Worm (Caenorhabditis elegans) whole organism, L2 larva: Measurements from ENCODE around the gene K08C7.1.

ENCODE experiments used
- R02D3.7 ChIP-seq: fragments of 150-350 bp; optimal IDR thresholded peaks from 2 replicates; lab custom pipeline; 2014; ENCODE audit warnings: missing biosample characterization, missing genetic modification characterization
- Y55F3AM.14 ChIP-seq: fragments of 200-800 bp; sonication (Bioruptor generic); optimal IDR thresholded peaks from 2 replicates; lab custom pipeline; 2018; ENCODE audit warnings: mild to moderate bottlenecking, missing genetic modification characterization, missing compliant biosample characterization
- ZK546.5 ChIP-seq: sonication (generic microtip); optimal IDR thresholded peaks from 2 replicates; lab custom pipeline; 2017; ENCODE audit warnings: missing biosample characterization, missing genetic modification characterization
- aly-2 ChIP-seq: fragments of 150-350 bp; optimal IDR thresholded peaks from 2 replicates; lab custom pipeline; 2014; ENCODE audit warnings: missing biosample characterization, missing genetic modification characterization
- ama-1 ChIP-seq: fragments of 150-350 bp; optimal IDR thresholded peaks from 2 replicates; lab custom pipeline; 2018; ENCODE audit warnings: inconsistent platforms
- blmp-1 ChIP-seq: sonication (generic microtip); optimal IDR thresholded peaks from 2 replicates; lab custom pipeline; 2017; ENCODE audit warnings: missing genetic modification characterization, mild to moderate bottlenecking, missing compliant biosample characterization, antibody characterized with exemption, moderate library complexity; ENCODE audit not compliant: insufficient read depth
- ceh-16 ChIP-seq: fragments of 150-350 bp; optimal IDR thresholded peaks from 2 replicates; lab custom pipeline; 2014; ENCODE audit warnings: missing biosample characterization, missing genetic modification characterization
- ceh-82 ChIP-seq: fragments of 150-350 bp; optimal IDR thresholded peaks from 2 replicates; lab custom pipeline; 2014; ENCODE audit warnings: missing biosample characterization, missing genetic modification characterization
- crh-2 ChIP-seq: sonication (generic microtip); optimal IDR thresholded peaks from 2 replicates; lab custom pipeline; 2017; ENCODE audit warnings: missing biosample characterization, missing genetic modification characterization
- elt-1 ChIP-seq: fragments of 150-350 bp; optimal IDR thresholded peaks from 2 replicates; lab custom pipeline; 2014; ENCODE audit warnings: missing biosample characterization, missing genetic modification characterization
- elt-3 ChIP-seq: sonication (generic microtip); optimal IDR thresholded peaks from 2 replicates; lab custom pipeline; 2017; ENCODE audit warnings: missing biosample characterization, missing genetic modification characterization
- fos-1 ChIP-seq: fragments of 150-350 bp; optimal IDR thresholded peaks from 2 replicates; lab custom pipeline; 2014; ENCODE audit warnings: missing biosample characterization, missing genetic modification characterization
- gmeb-1 ChIP-seq: fragments of 150-350 bp; optimal IDR thresholded peaks from 2 replicates; lab custom pipeline; 2014; ENCODE audit warnings: missing biosample characterization, missing genetic modification characterization
- lin-11 ChIP-seq: fragments of 150-350 bp; sonication (generic microtip); optimal IDR thresholded peaks from 2 replicates; lab custom pipeline; 2014; ENCODE audit warnings: missing biosample characterization, missing genetic modification characterization, inconsistent platforms, mixed read lengths
- lin-39 ChIP-seq: fragments of 150-350 bp; optimal IDR thresholded peaks from 2 replicates; lab custom pipeline; 2014; ENCODE audit warnings: missing biosample characterization, missing genetic modification reagents, missing genetic modification characterization
- lsy-2 ChIP-seq, 2 experiments: fragments of 150-350 bp in 1 of 2; sonication (generic microtip) in 1 of 2; optimal IDR thresholded peaks; 2 replicates each; lab custom pipeline; 2014 to 2017; ENCODE audit warnings: missing biosample characterization in 2 of 2, missing genetic modification characterization in 2 of 2
- mab-5 ChIP-seq: fragments of 150-350 bp; optimal IDR thresholded peaks from 2 replicates; lab custom pipeline; 2014; ENCODE audit warnings: missing biosample characterization, missing genetic modification characterization
- mbf-1 ChIP-seq: sonication (generic microtip); optimal IDR thresholded peaks from 2 replicates; lab custom pipeline; 2017; ENCODE audit warnings: missing biosample characterization, missing genetic modification characterization
- nhr-10 ChIP-seq: sonication (generic microtip); optimal IDR thresholded peaks from 2 replicates; lab custom pipeline; 2017; ENCODE audit warnings: missing biosample characterization, missing genetic modification characterization
- nhr-11 ChIP-seq: fragments of 150-350 bp; optimal IDR thresholded peaks from 2 replicates; lab custom pipeline; 2014; ENCODE audit warnings: missing biosample characterization, missing genetic modification characterization
- nhr-129 ChIP-seq: fragments of 150-350 bp; optimal IDR thresholded peaks from 2 replicates; lab custom pipeline; 2014; ENCODE audit warnings: missing biosample characterization, missing genetic modification characterization
- nhr-21 ChIP-seq: fragments of 150-350 bp; optimal IDR thresholded peaks from 2 replicates; lab custom pipeline; 2014; ENCODE audit warnings: missing biosample characterization, missing genetic modification characterization
- nhr-237 ChIP-seq: fragments of 150-350 bp; optimal IDR thresholded peaks from 2 replicates; lab custom pipeline; 2014; ENCODE audit warnings: missing biosample characterization, missing genetic modification characterization
- nhr-25 ChIP-seq: fragments of 150-350 bp; sonication (generic microtip); optimal IDR thresholded peaks from 3 replicates; lab custom pipeline; 2014; ENCODE audit warnings: missing biosample characterization, missing genetic modification characterization
- nhr-6 ChIP-seq: fragments of 150-350 bp; optimal IDR thresholded peaks from 2 replicates; lab custom pipeline; 2014; ENCODE audit warnings: missing biosample characterization, missing genetic modification characterization
- nhr-77 ChIP-seq: fragments of 150-350 bp; optimal IDR thresholded peaks from 2 replicates; lab custom pipeline; 2014; ENCODE audit warnings: missing biosample characterization, missing genetic modification characterization
- peb-1 ChIP-seq: fragments of 150-350 bp; optimal IDR thresholded peaks from 2 replicates; lab custom pipeline; 2014; ENCODE audit warnings: missing biosample characterization, missing genetic modification characterization
- sem-4 ChIP-seq: fragments of 150-350 bp; optimal IDR thresholded peaks from 2 replicates; lab custom pipeline; 2014; ENCODE audit warnings: missing biosample characterization, missing genetic modification reagents, missing genetic modification characterization
- skn-1 ChIP-seq: sonication (generic microtip); optimal IDR thresholded peaks from 2 replicates; lab custom pipeline; 2017; ENCODE audit warnings: missing biosample characterization, missing genetic modification characterization
- sma-3 ChIP-seq: sonication (generic microtip); optimal IDR thresholded peaks from 2 replicates; lab custom pipeline; 2016; ENCODE audit warnings: missing genetic modification reagents, missing genetic modification characterization, missing compliant biosample characterization
- unc-39 ChIP-seq: fragments of 150-350 bp; optimal IDR thresholded peaks from 2 replicates; lab custom pipeline; 2014; ENCODE audit warnings: missing biosample characterization, missing genetic modification characterization
- unc-55 ChIP-seq: fragments of 150-350 bp; sonication (generic microtip); optimal IDR thresholded peaks from 3 replicates; lab custom pipeline; 2014; ENCODE audit warnings: missing biosample characterization, missing genetic modification reagents, missing genetic modification characterization
- unc-62 ChIP-seq: fragments of 150-350 bp; optimal IDR thresholded peaks from 2 replicates; lab custom pipeline; 2014; ENCODE audit warnings: missing biosample characterization, missing genetic modification reagents, missing genetic modification characterization
- zag-1 ChIP-seq: fragments of 150-350 bp; optimal IDR thresholded peaks from 2 replicates; lab custom pipeline; 2014; ENCODE audit warnings: missing biosample characterization, missing genetic modification characterization
- ztf-11 ChIP-seq: sonication (generic microtip); optimal IDR thresholded peaks from 2 replicates; lab custom pipeline; 2017; ENCODE audit warnings: missing biosample characterization, missing genetic modification characterization
- ztf-4 ChIP-seq: fragments of 150-350 bp; optimal IDR thresholded peaks from 2 replicates; lab custom pipeline; 2014; ENCODE audit warnings: missing biosample characterization, missing genetic modification characterization

The K08C7.1 gene

ce11 chrIV:10661072-10661471 lies 4.5 kb downstream of the K08C7.1 start:
- TF ChIP-seq ceh-82 (tag; lab: Kevin White, UChicago): no peak
- no peak for TF ChIP-seq nhr-6 (tag; lab: Kevin White, UChicago)
- no peak for TF ChIP-seq unc-39 (tag; lab: Kevin White, UChicago)
- TF ChIP-seq fos-1 (tag; lab: Kevin White, UChicago): peak; percentile 62
- TF ChIP-seq elt-1 (tag; lab: Kevin White, UChicago): no peak

ce11 chrIV:10661760-10662159 lies 5.1 kb downstream of the K08C7.1 start, which contains the start of gene fmo-1:
Gene fmo-1 (plus strand): TSS chrIV:10661857.
- no peak for TF ChIP-seq lin-39 (tag; lab: Kevin White, UChicago)
- no peak for TF ChIP-seq crh-2 (tag; lab: Kevin White, UChicago)
- no peak for TF ChIP-seq unc-39 (tag; lab: Kevin White, UChicago)
- TF ChIP-seq ztf-11 (tag; lab: Kevin White, UChicago): no peak
- no peak for TF ChIP-seq nhr-77
- TF ChIP-seq gmeb-1 (tag; lab: Kevin White, UChicago): peak; percentile 8
- TF ChIP-seq aly-2 (tag; lab: Kevin White, UChicago): no peak
- no peak for TF ChIP-seq blmp-1 (tag; lab: Kevin White, UChicago)
- no peak for TF ChIP-seq unc-55 (GFP tag; lab: Kevin White, UChicago)
- no peak for TF ChIP-seq sma-3 (GFP tag; lab: Kevin White, UChicago)
- TF ChIP-seq zag-1 (tag; lab: Kevin White, UChicago): no peak
- TF ChIP-seq fos-1 (tag; lab: Kevin White, UChicago): peak; percentile 52
- no peak for TF ChIP-seq ZK546.5 (tag; lab: Kevin White, UChicago)
- TF ChIP-seq skn-1 (tag; lab: Kevin White, UChicago): no peak

- TF ChIP-seq crh-2 (tag; lab: Kevin White, UChicago) (no peak), Y55F3AM.14 (GFP tag; lab: Kevin White, UChicago) (no peak), gmeb-1 (tag; lab: Kevin White, UChicago) (no peak), ztf-4 (tag; lab: Kevin White, UChicago) (no peak), mab-5 (tag; lab: Kevin White, UChicago) (no peak), fos-1 (tag; lab: Kevin White, UChicago) (no peak), sem-4 (no peak), elt-1 (tag; lab: Kevin White, UChicago) (no peak), mbf-1 (no peak)
Observed at ce11 chrIV:10664134-10664533, 7.5 kb downstream of the K08C7.1 start, which contains the start of gene K08C7.7. Gene K08C7.7 (plus strand): TSS chrIV:10664434.

ce11 chrIV:10666523-10666922 lies 9.9 kb downstream of the K08C7.1 start, which contains the start of gene epi-1:
Gene epi-1 (plus strand): TSS chrIV:10666823.
- TF ChIP-seq ztf-11 (tag; lab: Kevin White, UChicago) (no peak), unc-39 (tag; lab: Kevin White, UChicago) (no peak)

ce11 chrIV:10668561-10668960 lies 11.9 kb downstream of the K08C7.1 start:
- TF ChIP-seq Y55F3AM.14 (GFP tag; lab: Kevin White, UChicago): no peak
- no peak for TF ChIP-seq ceh-16 (tag; lab: Kevin White, UChicago)
- TF ChIP-seq elt-3 (tag; lab: Kevin White, UChicago): no peak
- TF ChIP-seq lin-11 (tag; lab: Kevin White, UChicago): no peak
- TF ChIP-seq nhr-10 (tag; lab: Kevin White, UChicago): no peak
- TF ChIP-seq unc-62 (GFP tag; lab: Kevin White, UChicago): no peak
- no peak for TF ChIP-seq R02D3.7
- no peak for TF ChIP-seq nhr-237
- no peak for TF ChIP-seq unc-39 (tag; lab: Kevin White, UChicago)
- TF ChIP-seq lsy-2 (tag; optimal IDR thresholded peaks at IDR 0.05; lab: Kevin White, UChicago): no peak
- TF ChIP-seq ZK546.5 (tag; lab: Kevin White, UChicago): no peak
- TF ChIP-seq lin-39 (tag; lab: Kevin White, UChicago): no peak
- no peak for TF ChIP-seq nhr-129
- TF ChIP-seq nhr-21: no peak
- no peak for TF ChIP-seq gmeb-1 (tag; lab: Kevin White, UChicago)
- no peak for TF ChIP-seq nhr-25 (tag; lab: Kevin White, UChicago)
- no peak for TF ChIP-seq peb-1 (tag; lab: Kevin White, UChicago)
- TF ChIP-seq nhr-11 (tag; lab: Kevin White, UChicago): no peak
- TF ChIP-seq ama-1: no peak
- TF ChIP-seq sem-4: no peak
